Fruit fly (Drosophila melanogaster): ENCODE data around the gene Rtc1.
A peak's percentile ranks its signal among the peaks of the same experiment; 100 is the strongest.

Gene Rtc1

dm6 chrX:13764397-13765119 lies 7.6 kb downstream of the Rtc1 start:
- TF ChIP-seq CG5204 (GFP tag; optimal IDR thresholded peaks at IDR 0.05) (no peak), cic (GFP tag; optimal IDR thresholded peaks at IDR 0.05) (peak; percentile 35), CG12768 (GFP tag; optimal IDR thresholded peaks at IDR 0.05) (no peak), Crg-1 (GFP tag; optimal IDR thresholded peaks at IDR 0.05) (no peak), kay (GFP tag; ENCODE audit: borderline replicate concordance) (peak; percentile 81), tj (GFP tag; optimal IDR thresholded peaks at IDR 0.05) (no peak), bab1 (GFP tag; optimal IDR thresholded peaks at IDR 0.05) (peak; percentile 61), Clk (GFP tag; optimal IDR thresholded peaks at IDR 0.05) (no peak), Hr96 (GFP tag; optimal IDR thresholded peaks at IDR 0.05) (no peak), CG11617 (GFP tag; optimal IDR thresholded peaks at IDR 0.05) (peak; percentile 27), CG7045 (GFP tag; optimal IDR thresholded peaks at IDR 0.05) (no peak), CG1620 (GFP tag; optimal IDR thresholded peaks at IDR 0.05) (no peak), CG7101 (tag; optimal IDR thresholded peaks at IDR 0.05) (peak; percentile 60), CG14711 (tag; optimal IDR thresholded peaks at IDR 0.05) (peak; percentile 58), CG33017 (tag; optimal IDR thresholded peaks at IDR 0.05) (peak; percentile 48), toe (GFP tag; optimal IDR thresholded peaks at IDR 0.05) (no peak), ovo (GFP tag; optimal IDR thresholded peaks at IDR 0.05) (no peak), pad (GFP tag; optimal IDR thresholded peaks at IDR 0.05) (no peak), Mnt (GFP tag; optimal IDR thresholded peaks at IDR 0.05) (peak; percentile 70), cnc (optimal IDR thresholded peaks at IDR 0.05) (no peak)

- no peak for TF ChIP-seq CG12768 (GFP tag; optimal IDR thresholded peaks at IDR 0.05)
- peak; percentile 56 for TF ChIP-seq tj (GFP tag; optimal IDR thresholded peaks at IDR 0.05)
Measured at dm6 chrX:13765217-13765616, 8.2 kb downstream of the Rtc1 start.

dm6 chrX:13766495-13766894 lies 9.5 kb downstream of the Rtc1 start:
- TF ChIP-seq ovo (GFP tag; optimal IDR thresholded peaks at IDR 0.05) (no peak), tj (GFP tag; optimal IDR thresholded peaks at IDR 0.05) (peak; percentile 92), Hr96 (GFP tag; optimal IDR thresholded peaks at IDR 0.05) (no peak), CG1620 (GFP tag; optimal IDR thresholded peaks at IDR 0.05) (no peak), bab1 (GFP tag; optimal IDR thresholded peaks at IDR 0.05) (no peak)

- no peak for TF ChIP-seq Mnt (GFP tag; optimal IDR thresholded peaks at IDR 0.05)
- TF ChIP-seq tj (GFP tag; optimal IDR thresholded peaks at IDR 0.05): peak; percentile 91
- TF ChIP-seq CG12768 (GFP tag; optimal IDR thresholded peaks at IDR 0.05): no peak
- no peak for TF ChIP-seq CG7045 (GFP tag; optimal IDR thresholded peaks at IDR 0.05)
- TF ChIP-seq CG33017 (tag; optimal IDR thresholded peaks at IDR 0.05): no peak
- TF ChIP-seq Hr96 (GFP tag; optimal IDR thresholded peaks at IDR 0.05): no peak
- TF ChIP-seq CG14711 (tag; optimal IDR thresholded peaks at IDR 0.05): no peak
- TF ChIP-seq bab1 (GFP tag; optimal IDR thresholded peaks at IDR 0.05): no peak
Measured at dm6 chrX:13770768-13771167, 13.8 kb downstream of the Rtc1 start.

- TF ChIP-seq CG1620 (GFP tag; optimal IDR thresholded peaks at IDR 0.05): no peak
- TF ChIP-seq bab1 (GFP tag; optimal IDR thresholded peaks at IDR 0.05): no peak
- TF ChIP-seq kay (GFP tag; ENCODE audit: borderline replicate concordance): peak; percentile 39
- TF ChIP-seq Hr96 (GFP tag; optimal IDR thresholded peaks at IDR 0.05): no peak
- TF ChIP-seq tj (GFP tag; optimal IDR thresholded peaks at IDR 0.05): no peak
- TF ChIP-seq CG7045 (GFP tag; optimal IDR thresholded peaks at IDR 0.05): no peak
Measured at dm6 chrX:13778568-13778967, 21.6 kb downstream of the Rtc1 start.

- no peak for TF ChIP-seq CG5204 (GFP tag; optimal IDR thresholded peaks at IDR 0.05)
- no peak for TF ChIP-seq toe (GFP tag; optimal IDR thresholded peaks at IDR 0.05)
- TF ChIP-seq Mnt (GFP tag; optimal IDR thresholded peaks at IDR 0.05): peak; percentile 32
- TF ChIP-seq CG7045 (GFP tag; optimal IDR thresholded peaks at IDR 0.05): peak; percentile 33
- peak; percentile 85 for TF ChIP-seq CG7101 (tag; optimal IDR thresholded peaks at IDR 0.05)
- TF ChIP-seq CG14711 (tag; optimal IDR thresholded peaks at IDR 0.05): peak; percentile 75
- TF ChIP-seq ovo (GFP tag; optimal IDR thresholded peaks at IDR 0.05): no peak
- TF ChIP-seq kay (GFP tag; ENCODE audit: borderline replicate concordance): peak; percentile 92
- no peak for TF ChIP-seq Hr96 (GFP tag; optimal IDR thresholded peaks at IDR 0.05)
- peak; percentile 26 for TF ChIP-seq pad (GFP tag; optimal IDR thresholded peaks at IDR 0.05)
- TF ChIP-seq CG11617 (GFP tag; optimal IDR thresholded peaks at IDR 0.05): peak; percentile 69
- peak; percentile 56 for TF ChIP-seq tj (GFP tag; optimal IDR thresholded peaks at IDR 0.05)
- peak; percentile 71 for TF ChIP-seq CG33017 (tag; optimal IDR thresholded peaks at IDR 0.05)
- no peak for TF ChIP-seq Crg-1 (GFP tag; optimal IDR thresholded peaks at IDR 0.05)
- TF ChIP-seq CG1620 (GFP tag; optimal IDR thresholded peaks at IDR 0.05): peak; percentile 25
- no peak for TF ChIP-seq Clk (GFP tag; optimal IDR thresholded peaks at IDR 0.05)
- peak; percentile 77 for TF ChIP-seq cic (GFP tag; optimal IDR thresholded peaks at IDR 0.05)
- TF ChIP-seq CG12768 (GFP tag; optimal IDR thresholded peaks at IDR 0.05): peak; percentile 72
- peak; percentile 40 for TF ChIP-seq bab1 (GFP tag; optimal IDR thresholded peaks at IDR 0.05)
- TF ChIP-seq cnc (optimal IDR thresholded peaks at IDR 0.05): no peak
Measured at dm6 chrX:13779696-13780095, 22.7 kb downstream of the Rtc1 start.

Data from whole organism, adult.